Fruit fly (Drosophila melanogaster) whole organism, embryonic: ENCODE data around the gene CG15927.

Experiments used
- B-H2 ChIP-seq: fragments of 200-800 bp; sonication (Bioruptor generic); optimal IDR thresholded peaks from 2 replicates; lab custom pipeline; 2018; ENCODE audit warnings: missing biosample characterization, mild to moderate bottlenecking, missing genetic modification characterization
- BEAF-32 ChIP-seq: fragments of 200-800 bp; sonication (Bioruptor generic); optimal IDR thresholded peaks from 3 replicates; lab custom pipeline; 2017; ENCODE audit warnings: missing biosample characterization, missing genetic modification characterization, mild to moderate bottlenecking, moderate library complexity, missing genetic modification reagents
- CG11560 ChIP-seq: fragments of 200-800 bp; sonication (Bioruptor generic); IDR thresholded peaks from 3 replicates; pipeline ENCODE4 v1.3.6; 2022; ENCODE audit warnings: missing biosample characterization, missing genetic modification characterization
- CG13296 ChIP-seq: fragments of 200-800 bp; sonication (Bioruptor generic); optimal IDR thresholded peaks from 3 replicates; lab custom pipeline; 2018; ENCODE audit warnings: missing biosample characterization, mild to moderate bottlenecking, missing genetic modification characterization
- CG14860 ChIP-seq: fragments of 200-800 bp; sonication (Bioruptor generic); IDR thresholded peaks from 3 replicates; pipeline ENCODE4 v1.3.6; 2022; ENCODE audit warnings: missing biosample characterization, missing genetic modification characterization; ENCODE audit not compliant: partially characterized antibody
- CG15601 ChIP-seq: fragments of 200-800 bp; sonication (Bioruptor generic); optimal IDR thresholded peaks from 3 replicates; lab custom pipeline; 2019; ENCODE audit warnings: missing biosample characterization, mild to moderate bottlenecking, missing genetic modification characterization, moderate library complexity
- CG1792 ChIP-seq: fragments of 200-800 bp; sonication (Bioruptor generic); optimal IDR thresholded peaks from 2 replicates; lab custom pipeline; 2016; ENCODE audit warnings: missing biosample characterization, missing genetic modification characterization
- CG2116 ChIP-seq: fragments of 200-800 bp; sonication (Bioruptor generic); optimal IDR thresholded peaks from 3 replicates; lab custom pipeline; 2018; ENCODE audit warnings: missing biosample characterization, mild to moderate bottlenecking, missing genetic modification characterization
- CG34376 ChIP-seq: fragments of 200-800 bp; sonication (Bioruptor generic); optimal IDR thresholded peaks from 2 replicates; lab custom pipeline; 2018; ENCODE audit warnings: missing biosample characterization, mild to moderate bottlenecking, missing genetic modification characterization
- CG34422 ChIP-seq: fragments of 200-800 bp; sonication (Bioruptor generic); IDR thresholded peaks from 3 replicates; pipeline ENCODE4 v1.3.6; 2022; ENCODE audit warnings: missing biosample characterization, missing genetic modification characterization
- CG6254 ChIP-seq: fragments of 200-800 bp; sonication (Bioruptor generic); optimal IDR thresholded peaks from 3 replicates; lab custom pipeline; 2017; ENCODE audit warnings: mild to moderate bottlenecking, missing biosample characterization, missing genetic modification reagents, missing genetic modification characterization
- CG7963 ChIP-seq: fragments of 200-800 bp; sonication (Bioruptor generic); IDR thresholded peaks from 3 replicates; pipeline ENCODE4 v1.3.6; 2022; ENCODE audit warnings: missing biosample characterization, missing genetic modification characterization; ENCODE audit not compliant: partially characterized antibody
- CG7987 ChIP-seq: fragments of 200-800 bp; sonication (Bioruptor generic); optimal IDR thresholded peaks from 2 replicates; lab custom pipeline; 2018; ENCODE audit warnings: missing biosample characterization, mild to moderate bottlenecking, missing genetic modification characterization, moderate library complexity
- CG8089 ChIP-seq: fragments of 200-800 bp; sonication (Bioruptor generic); optimal IDR thresholded peaks from 3 replicates; lab custom pipeline; 2016; ENCODE audit warnings: missing biosample characterization, missing genetic modification characterization
- CG8290 ChIP-seq, 3 experiments: fragments of 200-800 bp; sonication (Bioruptor generic); optimal IDR thresholded peaks; 2 replicates each; lab custom pipeline; 2016 to 2019; ENCODE audit warnings: missing biosample characterization in 3 of 3, missing genetic modification characterization in 3 of 3, mild to moderate bottlenecking in 2 of 3, moderate library complexity in 1 of 3
- Chrac-16 ChIP-seq: fragments of 200-800 bp; sonication (Bioruptor generic); optimal IDR thresholded peaks from 3 replicates; lab custom pipeline; 2016; ENCODE audit warnings: missing biosample characterization, missing genetic modification characterization
- Dll ChIP-seq: fragments of 200-800 bp; sonication (Bioruptor generic); IDR thresholded peaks from 4 replicates; pipeline ENCODE4 v1.3.6; 2022; ENCODE audit warnings: missing biosample characterization, missing genetic modification characterization; ENCODE audit not compliant: partially characterized antibody
- Dp ChIP-seq: fragments of 200-800 bp; sonication (Bioruptor generic); optimal IDR thresholded peaks from 2 replicates; lab custom pipeline; 2018; ENCODE audit warnings: missing biosample characterization, mild to moderate bottlenecking, missing genetic modification characterization, moderate library complexity
- Dref ChIP-seq: fragments of 200-800 bp; sonication (Bioruptor generic); IDR thresholded peaks from 2 replicates; pipeline ENCODE4 v1.3.6; 2022; ENCODE audit warnings: missing biosample characterization, missing genetic modification characterization
- E2f2 ChIP-seq: fragments of 200-800 bp; sonication (Bioruptor generic); IDR thresholded peaks from 2 replicates; pipeline ENCODE4 v1.3.6; 2022; ENCODE audit warnings: missing biosample characterization, missing genetic modification characterization
- Elba2 ChIP-seq: fragments of 200-800 bp; sonication (Bioruptor generic); optimal IDR thresholded peaks from 3 replicates; lab custom pipeline; 2016; ENCODE audit warnings: missing biosample characterization, missing genetic modification characterization
- Ets97D ChIP-seq: fragments of 200-800 bp; sonication (Bioruptor generic); optimal IDR thresholded peaks from 3 replicates; lab custom pipeline; 2016; ENCODE audit warnings: missing biosample characterization, missing genetic modification characterization
- GATAe ChIP-seq: fragments of 200-800 bp; sonication (Bioruptor generic); conservative IDR thresholded peaks from 2 replicates; pipeline ENCODE4 v1.3.6; 2022; ENCODE audit warnings: missing biosample characterization, missing genetic modification characterization
- Mrtf ChIP-seq: fragments of 200-800 bp; sonication (Bioruptor generic); IDR thresholded peaks from 3 replicates; pipeline ENCODE4 v1.3.6; 2022; ENCODE audit warnings: missing biosample characterization, missing genetic modification characterization
- Pdp1 ChIP-seq, 2 experiments: fragments of 200-800 bp; sonication (Bioruptor generic); optimal IDR thresholded peaks; 3 replicates each; lab custom pipeline; 2016; ENCODE audit warnings: missing biosample characterization in 2 of 2, missing genetic modification characterization in 2 of 2, mild to moderate bottlenecking in 1 of 2, moderate library complexity in 1 of 2
- Scr ChIP-seq: fragments of 200-800 bp; sonication (Bioruptor generic); IDR thresholded peaks from 2 replicates; pipeline ENCODE4 v1.3.6; 2022; ENCODE audit warnings: missing biosample characterization, missing genetic modification characterization; ENCODE audit not compliant: partially characterized antibody
- ato ChIP-seq: fragments of 200-800 bp; sonication (Bioruptor generic); IDR thresholded peaks from 2 replicates; pipeline ENCODE4 v1.3.6; 2022; ENCODE audit warnings: missing biosample characterization, missing genetic modification characterization; ENCODE audit not compliant: partially characterized antibody
- bbx ChIP-seq: fragments of 200-800 bp; sonication (Bioruptor generic); IDR thresholded peaks from 2 replicates; pipeline ENCODE4 v1.3.6; 2022; ENCODE audit warnings: missing biosample characterization, missing genetic modification characterization; ENCODE audit not compliant: partially characterized antibody
- br ChIP-seq: fragments of >200 bp; optimal IDR thresholded peaks from 2 replicates; lab custom pipeline; 2017
- exex ChIP-seq: fragments of 200-800 bp; sonication (Bioruptor generic); optimal IDR thresholded peaks from 4 replicates; lab custom pipeline; 2018; ENCODE audit warnings: missing biosample characterization, mild to moderate bottlenecking, missing genetic modification characterization, moderate library complexity
- gcm ChIP-seq: fragments of 200-800 bp; sonication (Bioruptor generic); optimal IDR thresholded peaks from 2 replicates; lab custom pipeline; 2019; ENCODE audit warnings: missing biosample characterization, mild to moderate bottlenecking, missing genetic modification characterization, moderate library complexity
- gsb-n ChIP-seq: fragments of 200-800 bp; sonication (Bioruptor generic); optimal IDR thresholded peaks from 3 replicates; lab custom pipeline; 2018; ENCODE audit warnings: missing biosample characterization, mild to moderate bottlenecking, missing genetic modification characterization
- insv ChIP-seq, 2 experiments: fragments of 200-800 bp; sonication (Bioruptor generic); optimal IDR thresholded peaks; 3 replicates each; lab custom pipeline; 2016 to 2018; ENCODE audit warnings: missing biosample characterization in 2 of 2, missing genetic modification characterization in 2 of 2
- lab ChIP-seq: fragments of 200-800 bp; sonication (Bioruptor generic); optimal IDR thresholded peaks from 3 replicates; lab custom pipeline; 2017; ENCODE audit warnings: missing biosample characterization, missing genetic modification characterization, mild to moderate bottlenecking, moderate library complexity, missing genetic modification reagents
- onecut ChIP-seq: fragments of 200-800 bp; sonication (Bioruptor generic); IDR thresholded peaks from 2 replicates; pipeline ENCODE4 v1.3.6; 2022; ENCODE audit warnings: missing biosample characterization, missing genetic modification characterization
- pzg ChIP-seq: fragments of 200-800 bp; sonication (Bioruptor generic); optimal IDR thresholded peaks from 3 replicates; lab custom pipeline; 2018; ENCODE audit warnings: missing biosample characterization, mild to moderate bottlenecking, missing genetic modification characterization, moderate library complexity
- run ChIP-seq: fragments of 200-800 bp; sonication (Bioruptor generic); optimal IDR thresholded peaks from 3 replicates; lab custom pipeline; 2018; ENCODE audit warnings: missing biosample characterization, mild to moderate bottlenecking, missing genetic modification characterization
- sd ChIP-seq: fragments of 200-800 bp; sonication (Bioruptor generic); optimal IDR thresholded peaks from 3 replicates; lab custom pipeline; 2018; ENCODE audit warnings: missing biosample characterization, mild to moderate bottlenecking, missing genetic modification characterization, moderate library complexity
- sens ChIP-seq: fragments of 200-800 bp; sonication (Bioruptor generic); peaks from one replicate; lab custom pipeline; 2016; ENCODE audit warnings: missing biosample characterization, missing genetic modification characterization
- sug ChIP-seq: fragments of 200-800 bp; optimal IDR thresholded peaks from 2 replicates; lab custom pipeline; 2019; ENCODE audit warnings: missing biosample characterization, mild to moderate bottlenecking, missing genetic modification characterization, moderate library complexity
- toy ChIP-seq: fragments of 200-800 bp; sonication (Bioruptor generic); IDR thresholded peaks from 2 replicates; pipeline ENCODE4 v1.3.6; 2022; ENCODE audit warnings: missing biosample characterization, missing genetic modification characterization

CG15927 gene

DNA sequence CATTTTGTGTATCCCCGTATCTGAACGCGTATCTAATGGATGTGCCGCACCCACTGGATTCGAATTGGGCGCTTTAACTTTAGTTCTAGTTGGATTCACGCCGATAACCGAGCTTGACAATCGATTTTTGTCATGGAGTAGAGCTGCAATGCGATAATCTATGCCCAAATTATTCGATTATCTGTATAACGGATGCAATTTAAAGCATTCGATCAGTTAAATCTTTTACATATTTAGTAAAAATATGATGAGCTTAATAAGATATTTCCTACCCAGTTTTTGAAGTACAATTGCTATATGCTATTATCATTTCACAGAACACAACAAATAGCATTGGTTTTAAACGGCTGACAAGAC is 12.7 kb downstream of the CG15927 start (continued):
- TF ChIP-seq sens (GFP tag; lab: Kevin White, UChicago) (peak; percentile 53), CG7987 (GFP tag; lab: Kevin White, UChicago) (no peak), ato (GFP tag; lab: Robert Waterston, UW) (0 out of 2 replicates have a peak, but pooled peaks have one; percentile 15), CG2116 (GFP tag; lab: Kevin White, UChicago) (peak; percentile 95), Ets97D (peak; percentile 5), Mrtf (no peak), CG1792 (no peak), CG6254 (GFP tag; lab: Kevin White, UChicago) (no peak), Chrac-16 (GFP tag; lab: Kevin White, UChicago) (no peak), run (tag; lab: Kevin White, UChicago) (no peak), E2f2 (GFP tag; lab: Robert Waterston, UW) (peak; percentile 65), CG8089 (no peak), bbx (GFP tag; lab: Robert Waterston, UW) (0 out of 2 replicates have a peak, but pooled peaks have one; percentile 30), gsb-n (tag; lab: Kevin White, UChicago) (peak; percentile 18), BEAF-32 (GFP tag; lab: Kevin White, UChicago) (peak; percentile 27), GATAe (GFP tag; lab: Robert Waterston, UW) (no peak), CG7963 (peak; percentile 58; the same call in 1 of the 3 replicates), Scr (GFP tag; lab: Robert Waterston, UW) (peak; percentile 39; the same call in 1 of the 2 replicates), CG11560 (peak; percentile 91), Elba2 (GFP tag; lab: Kevin White, UChicago) (peak; percentile 20), Dll (GFP tag; lab: Robert Waterston, UW) (0 out of 4 replicates have a peak, but pooled peaks have one; percentile 31), insv (GFP tag; optimal IDR thresholded peaks at IDR 0.05; lab: Kevin White, UChicago) (peak in 1 of 2 experiments; percentile 91), gcm (GFP tag; lab: Kevin White, UChicago) (no peak), pzg (peak; percentile 31), onecut (GFP tag; lab: Robert Waterston, UW) (peak; percentile 27; the same call in 1 of the 2 replicates), Dp (GFP tag; lab: Kevin White, UChicago) (peak; percentile 54), Dref (GFP tag; lab: Robert Waterston, UW) (peak; percentile 59)

DNA sequence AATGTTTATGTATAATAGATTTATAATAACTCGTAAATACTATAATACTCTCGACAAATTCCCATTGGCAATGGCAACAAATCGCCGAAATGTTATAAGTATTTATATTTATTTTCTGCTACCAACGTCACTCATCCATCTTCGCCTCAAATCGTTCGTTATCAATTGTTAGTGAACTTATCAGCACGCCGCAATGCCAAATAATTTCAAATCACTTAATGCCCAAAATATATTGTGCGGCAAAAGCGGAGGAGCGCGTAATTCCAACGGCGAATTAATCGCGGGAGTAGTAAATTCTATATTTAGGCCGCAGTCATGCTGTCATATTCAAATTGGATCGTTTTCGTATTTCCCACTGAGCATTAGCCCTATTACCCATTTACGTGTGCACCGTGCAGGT is 14.6 kb downstream of the CG15927 start:
- TF ChIP-seq Pdp1 (GFP tag; optimal IDR thresholded peaks at IDR 0.05; lab: Kevin White, UChicago) (peak in 1 of 2 experiments; percentile 19), CG34376 (GFP tag; lab: Kevin White, UChicago) (peak; percentile 61), br (lab: Kevin White, UChicago) (no peak), CG13296 (no peak), CG14860 (GFP tag; lab: Robert Waterston, UW) (no peak), toy (GFP tag; lab: Robert Waterston, UW) (no peak), CG8290 (GFP tag; optimal IDR thresholded peaks at IDR 0.05; lab: Kevin White, UChicago) (no peak), CG8290 (tag; optimal IDR thresholded peaks at IDR 0.05; lab: Kevin White, UChicago) (peak in 1 of 2 experiments; percentile 13), lab (GFP tag; lab: Kevin White, UChicago) (peak; percentile 13), B-H2 (GFP tag; lab: Kevin White, UChicago) (peak; percentile 33), sd (tag; lab: Kevin White, UChicago) (peak; percentile 28), CG34422 (GFP tag; lab: Robert Waterston, UW) (no peak), exex (tag; lab: Kevin White, UChicago) (peak; percentile 78), CG15601 (tag; lab: Kevin White, UChicago) (no peak), sug (peak; percentile 56)
